Fruit fly (Drosophila melanogaster) whole organism: ENCODE data around the gene eIF4EHP.
A peak's percentile ranks its signal among the peaks of the same experiment; 100 is the strongest.

ENCODE experiments used
- CG8478 ChIP-seq: fragments of >200 bp; optimal IDR thresholded peaks from 2 replicates; lab custom pipeline; 2018; ENCODE audit warnings: inconsistent platforms
- Dll ChIP-seq: fragments of >200 bp; optimal IDR thresholded peaks from 2 replicates; lab custom pipeline; 2017
- EcR ChIP-seq, 2 experiments: fragments of >200 bp; optimal IDR thresholded peaks; 2 replicates each; lab custom pipeline; 2017; ENCODE audit warnings: missing biosample characterization in 2 of 2, missing genetic modification characterization in 2 of 2, missing genetic modification reagents in 2 of 2
- pan ChIP-seq: fragments of >200 bp; optimal IDR thresholded peaks from 2 replicates; lab custom pipeline; 2017
- psq ChIP-seq: fragments of >200 bp; optimal IDR thresholded peaks from 2 replicates; lab custom pipeline; 2017
- usp ChIP-seq: fragments of >200 bp; optimal IDR thresholded peaks from 2 replicates; lab custom pipeline; 2017; ENCODE audit warnings: missing biosample characterization, missing genetic modification characterization, mixed read lengths

- TF ChIP-seq CG8478 (no peak), pan (lab: Kevin White, UChicago) (peak; percentile 56), psq (no peak), usp (no peak), Dll (lab: Kevin White, UChicago) (no peak), EcR (GFP tag; optimal IDR thresholded peaks at IDR 0.05; lab: Kevin White, UChicago) (no peak)
Observed at dm6 chr3R:24099039-24100026, 9.4 kb downstream of the eIF4EHP start.
